Fruit fly (Drosophila melanogaster): ENCODE data around the gene CG31446.

CG31446 gene

dm6 chr3R:15652632-15653248, 40.1 kb upstream of the CG31446 start (continued):
- no peak for TF ChIP-seq chif (GFP tag; optimal IDR thresholded peaks at IDR 0.05)
- TF ChIP-seq Dad (GFP tag; optimal IDR thresholded peaks at IDR 0.05), result no peak
- no peak for TF ChIP-seq chinmo (GFP tag; IDR thresholded peaks at IDR 0.05; ENCODE audit: partially characterized antibody)
- no peak for TF ChIP-seq klu (GFP tag; IDR thresholded peaks at IDR 0.05)
- TF ChIP-seq CG3847 (GFP tag; IDR thresholded peaks at IDR 0.05), result no peak
- no peak for TF ChIP-seq CG11398 (GFP tag; optimal IDR thresholded peaks at IDR 0.05)
- no peak for TF ChIP-seq CG18476 (GFP tag; optimal IDR thresholded peaks at IDR 0.05)
- TF ChIP-seq sisA (GFP tag; IDR thresholded peaks at IDR 0.05), result no peak
- no peak for TF ChIP-seq fd64A (GFP tag; optimal IDR thresholded peaks at IDR 0.05)
- peak; percentile 57 for TF ChIP-seq CoRest (tag; optimal IDR thresholded peaks at IDR 0.05)
- peak; percentile 73; the same call in 1 of the 2 replicates for TF ChIP-seq Xrp1 (GFP tag; IDR thresholded peaks at IDR 0.05)
- TF ChIP-seq Chrac-16 (GFP tag; optimal IDR thresholded peaks at IDR 0.05), result peak; percentile 2
- TF ChIP-seq Max (GFP tag; optimal IDR thresholded peaks at IDR 0.05), result no peak
- TF ChIP-seq B-H1 (GFP tag; IDR thresholded peaks at IDR 0.05), result no peak
- peak; percentile 85 for TF ChIP-seq CG10979 (tag; optimal IDR thresholded peaks at IDR 0.05)
- TF ChIP-seq NFAT (GFP tag; IDR thresholded peaks at IDR 0.05), result no peak
- peak; percentile 71 for TF ChIP-seq Blimp-1 (GFP tag; optimal IDR thresholded peaks at IDR 0.05)
- TF ChIP-seq cwo (GFP tag; optimal IDR thresholded peaks at IDR 0.05), result no peak
- TF ChIP-seq CG4360 (GFP tag; IDR thresholded peaks at IDR 0.05), result no peak
- TF ChIP-seq mirr (GFP tag; optimal IDR thresholded peaks at IDR 0.05), result no peak
- TF ChIP-seq CG8089 (GFP tag; optimal IDR thresholded peaks at IDR 0.05), result no peak
- TF ChIP-seq CG2875 (GFP tag; optimal IDR thresholded peaks at IDR 0.05), result no peak
- TF ChIP-seq CG12236 (GFP tag; optimal IDR thresholded peaks at IDR 0.05), result no peak
- TF ChIP-seq Side (GFP tag; optimal IDR thresholded peaks at IDR 0.05), result no peak
- no peak for TF ChIP-seq gce (GFP tag; IDR thresholded peaks at IDR 0.05)
- TF ChIP-seq Neu2 (GFP tag; optimal IDR thresholded peaks at IDR 0.05; ENCODE audit: borderline replicate concordance), result no peak
- TF ChIP-seq lab (GFP tag; optimal IDR thresholded peaks at IDR 0.05), result peak; percentile 12
- TF ChIP-seq CG13894 (tag; optimal IDR thresholded peaks at IDR 0.05), result no peak
- TF ChIP-seq Six4 (GFP tag; optimal IDR thresholded peaks at IDR 0.05), result peak; percentile 22
- no peak for TF ChIP-seq Lhr (GFP tag; optimal IDR thresholded peaks at IDR 0.05)
- TF ChIP-seq gsb-n (tag; optimal IDR thresholded peaks at IDR 0.05), result peak; percentile 60
- no peak for TF ChIP-seq dm (GFP tag; optimal IDR thresholded peaks at IDR 0.05)
- TF ChIP-seq so (GFP tag; IDR thresholded peaks at IDR 0.05), result no peak
- peak; percentile 40; the same call in 2 of the 3 replicates for TF ChIP-seq row (GFP tag; IDR thresholded peaks at IDR 0.05)
- TF ChIP-seq CG3065 (GFP tag; optimal IDR thresholded peaks at IDR 0.05), result no peak
- no peak for TF ChIP-seq wek (GFP tag; optimal IDR thresholded peaks at IDR 0.05)
- TF ChIP-seq CG14050 (GFP tag; IDR thresholded peaks at IDR 0.05), result no peak
- TF ChIP-seq bbx (GFP tag; IDR thresholded peaks at IDR 0.05; ENCODE audit: partially characterized antibody), result no peak
- TF ChIP-seq CG11696 (GFP tag; IDR thresholded peaks at IDR 0.05), result no peak
- TF ChIP-seq CG31365 (tag; optimal IDR thresholded peaks at IDR 0.05), result no peak
- no peak for TF ChIP-seq grn (GFP tag; optimal IDR thresholded peaks at IDR 0.05)
- TF ChIP-seq CG14965 (GFP tag; optimal IDR thresholded peaks at IDR 0.05; ENCODE audit: borderline replicate concordance), result no peak
- peak; percentile 16 for TF ChIP-seq Asciz (GFP tag; optimal IDR thresholded peaks at IDR 0.05)
- no peak for TF ChIP-seq schlank (tag; optimal IDR thresholded peaks at IDR 0.05)
- TF ChIP-seq GATAe (GFP tag; conservative IDR thresholded peaks at IDR 0.05), result no peak
- TF ChIP-seq vvl (GFP tag; IDR thresholded peaks at IDR 0.05), result peak; percentile 54; the same call in 1 of the 2 replicates
- no peak for TF ChIP-seq B-H2 (GFP tag; optimal IDR thresholded peaks at IDR 0.05)
- TF ChIP-seq D19B (GFP tag; optimal IDR thresholded peaks at IDR 0.05), result no peak
- peak; percentile 36 for TF ChIP-seq CG10209 (GFP tag; optimal IDR thresholded peaks at IDR 0.05)
- TF ChIP-seq E2f1 (GFP tag; IDR thresholded peaks at IDR 0.05), result no peak

Measured in whole organism, embryonic.